Fruit fly (Drosophila melanogaster) whole organism, adult: Measurements from ENCODE around the gene rt.

Experiments
- CG12768 ChIP-seq: fragments of 200-800 bp; sonication (Bioruptor generic); optimal IDR thresholded peaks from 2 replicates; lab custom pipeline; 2017; ENCODE audit warnings: missing biosample characterization, missing genetic modification characterization, mild to moderate bottlenecking, moderate library complexity, missing genetic modification reagents
- CG33017 ChIP-seq: fragments of 200-800 bp; sonication (Bioruptor generic); optimal IDR thresholded peaks from 2 replicates; lab custom pipeline; 2018; ENCODE audit warnings: missing biosample characterization, mild to moderate bottlenecking, missing genetic modification characterization, moderate library complexity
- CG5204 ChIP-seq: fragments of 200-800 bp; sonication (Bioruptor generic); optimal IDR thresholded peaks from 2 replicates; lab custom pipeline; 2016; ENCODE audit warnings: missing biosample characterization, missing genetic modification characterization
- CG7101 ChIP-seq: fragments of 200-800 bp; sonication (Bioruptor generic); optimal IDR thresholded peaks from 2 replicates; lab custom pipeline; 2018; ENCODE audit warnings: missing biosample characterization, mild to moderate bottlenecking, missing genetic modification characterization, moderate library complexity
- Crg-1 ChIP-seq: fragments of 200-800 bp; sonication (Bioruptor generic); optimal IDR thresholded peaks from 2 replicates; lab custom pipeline; 2016; ENCODE audit warnings: missing biosample characterization, missing genetic modification characterization
- kay ChIP-seq: fragments of 200-800 bp; sonication (Bioruptor generic); peaks from one replicate; lab custom pipeline; 2016; ENCODE audit warnings: missing biosample characterization, missing genetic modification characterization, borderline replicate concordance
- pad ChIP-seq: fragments of 200-800 bp; sonication (Bioruptor generic); optimal IDR thresholded peaks from 3 replicates; lab custom pipeline; 2017; ENCODE audit warnings: missing biosample characterization, missing genetic modification characterization, mild to moderate bottlenecking, moderate library complexity, missing genetic modification reagents
- toe ChIP-seq: fragments of 200-800 bp; sonication (Bioruptor generic); optimal IDR thresholded peaks from 2 replicates; lab custom pipeline; 2016; ENCODE audit warnings: missing biosample characterization, missing genetic modification characterization

DNA sequence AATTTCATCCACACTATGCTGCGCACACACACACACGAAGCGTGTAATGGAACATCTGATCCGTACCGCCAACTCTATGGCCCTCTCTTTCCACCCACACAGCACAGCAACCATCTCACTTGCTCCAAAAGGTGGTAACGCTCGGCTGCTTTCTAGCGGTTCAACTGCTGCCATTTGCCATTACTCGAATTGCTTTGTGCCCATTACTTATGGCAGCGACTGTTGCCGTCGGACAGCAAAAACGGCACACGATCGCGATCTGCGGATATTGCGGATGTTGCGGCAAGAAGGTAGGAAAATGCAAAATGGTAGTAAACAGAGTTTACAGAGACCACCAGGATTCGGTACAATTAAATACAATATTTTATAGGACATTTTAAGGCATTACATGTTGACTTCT lies 32.8 kb downstream of the rt start:
- no peak for TF ChIP-seq pad (GFP tag; lab: Kevin White, UChicago)
- no peak for TF ChIP-seq toe
- no peak for TF ChIP-seq kay
- no peak for TF ChIP-seq Crg-1 (GFP tag; lab: Kevin White, UChicago)
- TF ChIP-seq CG7101 (tag; lab: Kevin White, UChicago): no peak
- no peak for TF ChIP-seq CG5204
- no peak for TF ChIP-seq CG12768
- no peak for TF ChIP-seq CG33017 (tag; lab: Kevin White, UChicago)
